Worm (Caenorhabditis elegans) whole organism, mixed stage, embryonic: ENCODE results near the gene K09C6.3.

Experiments
- blmp-1 ChIP-seq: fragments of 150-350 bp; optimal IDR thresholded peaks from 2 replicates; lab custom pipeline; 2014; ENCODE audit warnings: missing biosample characterization, missing genetic modification characterization
- ces-1 ChIP-seq: fragments of 150-350 bp; optimal IDR thresholded peaks from 2 replicates; lab custom pipeline; 2014; ENCODE audit warnings: missing biosample characterization, missing genetic modification reagents, missing genetic modification characterization
- lin-13 ChIP-seq: fragments of 150-350 bp; optimal IDR thresholded peaks from 2 replicates; lab custom pipeline; 2014; ENCODE audit warnings: missing biosample characterization, missing genetic modification characterization
- nhr-28 ChIP-seq: fragments of 150-350 bp; optimal IDR thresholded peaks from 2 replicates; lab custom pipeline; 2014; ENCODE audit warnings: missing biosample characterization, missing genetic modification characterization
- nhr-76 ChIP-seq: sonication (generic microtip); optimal IDR thresholded peaks from 2 replicates; lab custom pipeline; 2017; ENCODE audit warnings: missing biosample characterization, missing genetic modification characterization
- pha-4 ChIP-seq: fragments of 150-350 bp; optimal IDR thresholded peaks from 2 replicates; lab custom pipeline; 2018; ENCODE audit warnings: missing biosample characterization, missing genetic modification reagents, missing genetic modification characterization
- snpc-4 ChIP-seq: fragments of 150-350 bp; optimal IDR thresholded peaks from 2 replicates; lab custom pipeline; 2014; ENCODE audit warnings: missing biosample characterization, missing genetic modification characterization
- tbx-8 ChIP-seq: fragments of 200-800 bp; sonication (Bioruptor generic); optimal IDR thresholded peaks from 2 replicates; lab custom pipeline; 2018; ENCODE audit warnings: mild to moderate bottlenecking, missing genetic modification characterization, moderate library complexity, missing compliant biosample characterization
- unc-39 ChIP-seq: fragments of 150-350 bp; optimal IDR thresholded peaks from 2 replicates; lab custom pipeline; 2014; ENCODE audit warnings: missing biosample characterization, missing genetic modification characterization
- unc-62 ChIP-seq: fragments of 150-350 bp; optimal IDR thresholded peaks from 2 replicates; lab custom pipeline; 2014; ENCODE audit warnings: missing biosample characterization, missing genetic modification reagents, missing genetic modification characterization
- ztf-11 ChIP-seq: fragments of 150-350 bp; optimal IDR thresholded peaks from 2 replicates; lab custom pipeline; 2014; ENCODE audit warnings: missing biosample characterization, missing genetic modification characterization

ce11 chrV:847521-847920, 4.8 kb upstream of the K09C6.3 start, which contains the start of gene srbc-13:
- no peak for TF ChIP-seq nhr-28 (tag; lab: Kevin White, UChicago)
- no peak for TF ChIP-seq ztf-11
- TF ChIP-seq lin-13 (tag; lab: Kevin White, UChicago): no peak
- TF ChIP-seq snpc-4 (tag; lab: Kevin White, UChicago): no peak
- TF ChIP-seq unc-62 (GFP tag; lab: Kevin White, UChicago): no peak
- TF ChIP-seq tbx-8: no peak
- no peak for TF ChIP-seq nhr-76
- no peak for TF ChIP-seq pha-4
- no peak for TF ChIP-seq unc-39
- no peak for TF ChIP-seq blmp-1 (tag; lab: Kevin White, UChicago)
- TF ChIP-seq ces-1 (GFP tag; lab: Kevin White, UChicago): no peak
